Worm (Caenorhabditis elegans) whole organism, L4 larva: ENCODE results near the gene cca-1.

ENCODE experiments used
- F37D6.2 ChIP-seq: sonication (generic microtip); optimal IDR thresholded peaks from 2 replicates; lab custom pipeline; 2016; ENCODE audit warnings: mild to moderate bottlenecking, missing genetic modification characterization, missing compliant biosample characterization
- R02D3.7 ChIP-seq: fragments of 150-350 bp; sonication (generic microtip); optimal IDR thresholded peaks from 3 replicates; lab custom pipeline; 2014; ENCODE audit warnings: missing biosample characterization, missing genetic modification characterization
- Y5F2A.4 ChIP-seq: fragments of 200-800 bp; sonication (Bioruptor generic); optimal IDR thresholded peaks from 2 replicates; lab custom pipeline; 2018; ENCODE audit warnings: mild to moderate bottlenecking, missing genetic modification characterization, missing compliant biosample characterization
- ZK546.5 ChIP-seq, 2 experiments: sonication (generic microtip); optimal IDR thresholded peaks; 2 replicates each; lab custom pipeline; 2017; ENCODE audit warnings: missing biosample characterization in 2 of 2, missing genetic modification characterization in 2 of 2
- aha-1 ChIP-seq: fragments of 150-350 bp; peaks from one replicate; lab custom pipeline; 2014; ENCODE audit warnings: missing biosample characterization, missing genetic modification characterization
- arid-1 ChIP-seq: fragments of 200-800 bp; sonication (Bioruptor generic); conservative IDR thresholded peaks from 2 replicates; pipeline ENCODE4 v1.3.6; 2022; ENCODE audit warnings: missing genetic modification reagents, missing genetic modification characterization, missing compliant biosample characterization
- attf-4 ChIP-seq: sonication (generic microtip); optimal IDR thresholded peaks from 3 replicates; lab custom pipeline; 2017; ENCODE audit warnings: missing biosample characterization, missing genetic modification characterization
- ceh-20 ChIP-seq: fragments of 200-800 bp; sonication (Bioruptor generic); IDR thresholded peaks from 2 replicates; pipeline ENCODE4 v1.3.6; 2022; ENCODE audit warnings: missing genetic modification reagents, missing genetic modification characterization, missing compliant biosample characterization
- daf-16 ChIP-seq, 3 experiments: sonication (generic microtip); optimal IDR thresholded peaks; 2 replicates each; lab custom pipeline; 2016 to 2017; ENCODE audit warnings: missing genetic modification characterization in 3 of 3, missing genetic modification reagents in 3 of 3, mild to moderate bottlenecking in 2 of 3, missing compliant biosample characterization in 2 of 3, missing biosample characterization in 1 of 3, moderate library complexity in 1 of 3
- dmd-6 ChIP-seq: fragments of 200-800 bp; sonication (Bioruptor generic); IDR thresholded peaks from 2 replicates; pipeline ENCODE4 v1.3.6; 2022; ENCODE audit warnings: missing genetic modification reagents, missing genetic modification characterization, missing compliant biosample characterization
- duxl-1 ChIP-seq: sonication (generic microtip); optimal IDR thresholded peaks from 2 replicates; lab custom pipeline; 2016; ENCODE audit warnings: mild to moderate bottlenecking, missing genetic modification characterization, moderate library complexity, missing compliant biosample characterization; ENCODE audit not compliant: poor library complexity
- hif-1 ChIP-seq, 2 experiments: sonication (generic microtip); optimal IDR thresholded peaks; 2 replicates each; lab custom pipeline; 2016 to 2017; ENCODE audit warnings: missing compliant biosample characterization in 2 of 2, missing genetic modification characterization in 2 of 2, missing genetic modification reagents in 2 of 2, missing genotype in 2 of 2, mild to moderate bottlenecking in 1 of 2
- hlh-11 ChIP-seq: fragments of 200-800 bp; sonication (Bioruptor generic); optimal IDR thresholded peaks from 2 replicates; lab custom pipeline; 2018; ENCODE audit warnings: mild to moderate bottlenecking, missing genetic modification characterization, missing compliant biosample characterization
- lin-39 ChIP-seq: fragments of 150-350 bp; optimal IDR thresholded peaks from 2 replicates; lab custom pipeline; 2014; ENCODE audit warnings: missing biosample characterization, missing genetic modification reagents, missing genetic modification characterization
- madf-9 ChIP-seq: fragments of 200-800 bp; sonication (Bioruptor generic); conservative IDR thresholded peaks from 2 replicates; pipeline ENCODE4 v1.3.6; 2022; ENCODE audit warnings: missing genetic modification reagents, missing genetic modification characterization, missing compliant biosample characterization
- nhr-111 ChIP-seq: fragments of 200-800 bp; sonication (Bioruptor generic); optimal IDR thresholded peaks from 2 replicates; lab custom pipeline; 2018; ENCODE audit warnings: mild to moderate bottlenecking, missing genetic modification characterization, missing compliant biosample characterization
- nhr-237 ChIP-seq: sonication (generic microtip); optimal IDR thresholded peaks from 2 replicates; lab custom pipeline; 2017; ENCODE audit warnings: missing biosample characterization, missing genetic modification characterization
- nhr-41 ChIP-seq: fragments of 200-800 bp; sonication (Bioruptor generic); IDR thresholded peaks from 2 replicates; pipeline ENCODE4 v1.3.6; 2022; ENCODE audit warnings: missing genetic modification reagents, missing genetic modification characterization, missing compliant biosample characterization
- nhr-6 ChIP-seq: fragments of 150-350 bp; optimal IDR thresholded peaks from 2 replicates; lab custom pipeline; 2014; ENCODE audit warnings: missing biosample characterization, missing genetic modification characterization
- nhr-77 ChIP-seq: fragments of 150-350 bp; optimal IDR thresholded peaks from 2 replicates; lab custom pipeline; 2014; ENCODE audit warnings: missing biosample characterization, missing genetic modification characterization
- pha-4 ChIP-seq, 2 experiments: fragments of 150-350 bp in 1 of 2; fragments of 200-800 bp in 1 of 2; sonication (Bioruptor generic) in 1 of 2; IDR thresholded peaks in 1 of 2; optimal IDR thresholded peaks in 1 of 2; 2 replicates each; pipeline versions ENCODE4 v1.3.6 to Lab custom; 2014 to 2022; ENCODE audit warnings: missing genetic modification characterization in 2 of 2, missing genetic modification reagents in 2 of 2, missing biosample characterization in 1 of 2, missing compliant biosample characterization in 1 of 2
- saeg-2 ChIP-seq: fragments of 200-800 bp; sonication (Bioruptor generic); IDR thresholded peaks from 2 replicates; pipeline ENCODE4 v1.3.6; 2022; ENCODE audit warnings: missing genetic modification reagents, missing genetic modification characterization, missing compliant biosample characterization
- sdz-12 ChIP-seq: fragments of 200-800 bp; sonication (Bioruptor generic); optimal IDR thresholded peaks from 2 replicates; lab custom pipeline; 2018; ENCODE audit warnings: mild to moderate bottlenecking, missing genetic modification characterization, missing compliant biosample characterization
- set-16 ChIP-seq: fragments of 200-800 bp; sonication (Bioruptor generic); IDR thresholded peaks from 2 replicates; pipeline ENCODE4 v1.3.6; 2022; ENCODE audit warnings: missing genetic modification reagents, missing genetic modification characterization, missing compliant biosample characterization
- snpc-1.2 ChIP-seq: fragments of 200-800 bp; sonication (Bioruptor generic); IDR thresholded peaks from 2 replicates; pipeline ENCODE4 v1.3.6; 2022; ENCODE audit warnings: missing genetic modification reagents, missing genetic modification characterization, missing compliant biosample characterization
- spr-3 ChIP-seq: fragments of 200-800 bp; sonication (Bioruptor generic); optimal IDR thresholded peaks from 2 replicates; lab custom pipeline; 2018; ENCODE audit warnings: mild to moderate bottlenecking, missing genetic modification characterization, missing compliant biosample characterization
- tra-1 ChIP-seq: fragments of 200-800 bp; sonication (Bioruptor generic); IDR thresholded peaks from 2 replicates; pipeline ENCODE4 v1.3.6; 2022; ENCODE audit warnings: missing genetic modification reagents, missing genetic modification characterization, missing compliant biosample characterization
- unc-39 ChIP-seq: sonication (generic microtip); optimal IDR thresholded peaks from 2 replicates; lab custom pipeline; 2017; ENCODE audit warnings: missing biosample characterization, missing genetic modification characterization
- unc-62 ChIP-seq, 3 experiments: fragments of 150-350 bp in 1 of 3; sonication (generic microtip); optimal IDR thresholded peaks in 2 of 3; peaks in 1 of 3; 1 replicate in 1 of 3; 2 replicates in 2 of 3; lab custom pipeline; 2014 to 2017; ENCODE audit warnings: missing biosample characterization in 3 of 3, missing genetic modification characterization in 3 of 3, missing genetic modification reagents in 3 of 3, missing genotype in 1 of 3
- zfp-3 ChIP-seq: fragments of 200-800 bp; sonication (Bioruptor generic); conservative IDR thresholded peaks from 2 replicates; pipeline ENCODE4 v1.3.6; 2022; ENCODE audit warnings: missing genetic modification reagents, missing genetic modification characterization, missing compliant biosample characterization

Gene cca-1

ce11 chrX:7847413-7847812 is 28.3 kb downstream of the cca-1 start, which contains the start of gene C54D2.6:
C54D2.6 (minus strand) TSS chrX:7847513.
- TF ChIP-seq saeg-2 (GFP tag; lab: Robert Waterston, UW) (no peak), pha-4 (GFP tag; IDR thresholded peaks at IDR 0.05; lab: Robert Waterston, UW) (no peak), pha-4 (tag; optimal IDR thresholded peaks at IDR 0.05; lab: Kevin White, UChicago) (no peak), unc-62 (GFP tag; optimal IDR thresholded peaks at IDR 0.05 in 1 of 2; lab: Kevin White, UChicago) (peak in 1 of 2 experiments; percentile 86), unc-62 (tag; optimal IDR thresholded peaks at IDR 0.05; lab: Kevin White, UChicago) (no peak), nhr-237 (tag; lab: Kevin White, UChicago) (no peak), madf-9 (no peak), sdz-12 (GFP tag; lab: Kevin White, UChicago) (no peak), nhr-41 (no peak)

- TF ChIP-seq attf-4 (tag; lab: Kevin White, UChicago) (no peak), ZK546.5 (tag; optimal IDR thresholded peaks at IDR 0.05; lab: Kevin White, UChicago) (no peak), nhr-111 (GFP tag; lab: Kevin White, UChicago) (no peak), madf-9 (no peak), hlh-11 (tag; lab: Kevin White, UChicago) (no peak)
Observed at ce11 chrX:7842241-7842640, 33.5 kb downstream of the cca-1 start, which contains the start of gene idpp-11. idpp-11 (plus strand) TSS chrX:7842541.

ce11 chrX:7839989-7840388 is 35.8 kb downstream of the cca-1 start:
- TF ChIP-seq spr-3 (no peak), aha-1 (tag; lab: Kevin White, UChicago) (peak; percentile 97), snpc-1.2 (GFP tag; lab: Robert Waterston, UW) (no peak)

ce11 chrX:7838582-7838981 is 37.2 kb downstream of the cca-1 start, which contains the start of gene nlp-101:
nlp-101 (plus strand) TSS chrX:7838882.
- peak in 1 of 2 experiments; percentile 1 for TF ChIP-seq unc-62 (GFP tag; optimal IDR thresholded peaks at IDR 0.05 in 1 of 2; lab: Kevin White, UChicago)
- TF ChIP-seq unc-62 (tag; optimal IDR thresholded peaks at IDR 0.05; lab: Kevin White, UChicago), result no peak
- no peak for TF ChIP-seq ceh-20 (GFP tag; lab: Robert Waterston, UW)
- TF ChIP-seq, all 104 proteins: peak for 1

ce11 chrX:7834117-7834516 is 41.6 kb downstream of the cca-1 start, which contains the start of gene sul-3:
sul-3 (minus strand) TSS chrX:7834217.
- TF ChIP-seq nhr-77, result no peak
- peak; percentile 28 for TF ChIP-seq aha-1 (tag; lab: Kevin White, UChicago)
- peak in 1 of 2 experiments; percentile 56 for TF ChIP-seq unc-62 (GFP tag; optimal IDR thresholded peaks at IDR 0.05 in 1 of 2; lab: Kevin White, UChicago)
- no peak for TF ChIP-seq unc-62 (tag; optimal IDR thresholded peaks at IDR 0.05; lab: Kevin White, UChicago)

ce11 chrX:7827989-7828388 is 47.8 kb downstream of the cca-1 start:
- no peak for TF ChIP-seq unc-39 (tag; lab: Kevin White, UChicago)
- no peak for TF ChIP-seq hif-1 (tag; optimal IDR thresholded peaks at IDR 0.05; lab: Kevin White, UChicago)
- no peak for TF ChIP-seq nhr-6
- TF ChIP-seq Y5F2A.4, result no peak
- no peak for TF ChIP-seq tra-1 (GFP tag; lab: Robert Waterston, UW)
- no peak for TF ChIP-seq saeg-2 (GFP tag; lab: Robert Waterston, UW)
- TF ChIP-seq daf-16 (GFP tag; optimal IDR thresholded peaks at IDR 0.05; lab: Kevin White, UChicago), result no peak
- peak; percentile 91 for TF ChIP-seq daf-16 (tag; optimal IDR thresholded peaks at IDR 0.05; lab: Kevin White, UChicago)
- TF ChIP-seq lin-39 (tag; lab: Kevin White, UChicago), result no peak
- TF ChIP-seq set-16 (GFP tag; lab: Robert Waterston, UW), result no peak
- TF ChIP-seq aha-1 (tag; lab: Kevin White, UChicago), result no peak
- no peak for TF ChIP-seq zfp-3 (GFP tag; lab: Robert Waterston, UW)
- TF ChIP-seq F37D6.2 (tag; lab: Kevin White, UChicago), result no peak
- TF ChIP-seq R02D3.7 (tag; lab: Kevin White, UChicago), result no peak
- TF ChIP-seq dmd-6, result peak; percentile 59
- no peak for TF ChIP-seq duxl-1 (tag; lab: Kevin White, UChicago)
- TF ChIP-seq arid-1 (GFP tag; lab: Robert Waterston, UW), result no peak
